Fruit fly (Drosophila melanogaster) whole organism, wandering third instar larva: ENCODE data around the gene CG31897.

Experiments
- Abd-B ChIP-seq: fragments of >200 bp; optimal IDR thresholded peaks from 2 replicates; lab custom pipeline; 2017; ENCODE audit warnings: missing biosample characterization, missing genetic modification characterization
- CG32264 ChIP-seq: fragments of 200-800 bp; sonication (Bioruptor generic); optimal IDR thresholded peaks from 2 replicates; lab custom pipeline; 2016; ENCODE audit warnings: missing biosample characterization, missing genetic modification characterization
- CG9705 ChIP-seq: fragments of 200-800 bp; sonication (Bioruptor generic); optimal IDR thresholded peaks from 2 replicates; lab custom pipeline; 2018; ENCODE audit warnings: missing biosample characterization, mild to moderate bottlenecking, missing genetic modification characterization
- CrebA ChIP-seq: fragments of 200-800 bp; sonication (Bioruptor generic); optimal IDR thresholded peaks from 2 replicates; lab custom pipeline; 2016; ENCODE audit warnings: missing biosample characterization, mild to moderate bottlenecking, missing genetic modification characterization, borderline replicate concordance
- Dfd ChIP-seq: fragments of >200 bp; optimal IDR thresholded peaks from 2 replicates; lab custom pipeline; 2017; ENCODE audit warnings: missing biosample characterization, missing genetic modification characterization
- Dif ChIP-seq: fragments of 200-275, 200-300 bp; sonication (Bioruptor generic); optimal IDR thresholded peaks from 2 replicates; lab custom pipeline; 2018; ENCODE audit warnings: missing biosample characterization, missing genetic modification characterization; ENCODE audit not compliant: partially characterized antibody
- GATAd ChIP-seq: sonication (Bioruptor generic); optimal IDR thresholded peaks from 2 replicates; lab custom pipeline; 2016; ENCODE audit warnings: missing biosample characterization, missing genetic modification characterization
- HLH106 ChIP-seq: fragments of 200-800 bp; optimal IDR thresholded peaks from 3 replicates; lab custom pipeline; 2019; ENCODE audit warnings: missing biosample characterization, mild to moderate bottlenecking, missing genetic modification characterization, moderate library complexity
- Hnf4 ChIP-seq: fragments of 200-800 bp; sonication (Bioruptor generic); optimal IDR thresholded peaks from 2 replicates; lab custom pipeline; 2016; ENCODE audit warnings: missing biosample characterization, mild to moderate bottlenecking, missing genetic modification characterization
- Hr78 ChIP-seq: fragments of >200 bp; optimal IDR thresholded peaks from 2 replicates; lab custom pipeline; 2017; ENCODE audit warnings: missing biosample characterization, missing genetic modification characterization
- Hr83 ChIP-seq: fragments of 200-300 bp; sonication (Bioruptor generic); optimal IDR thresholded peaks from 2 replicates; lab custom pipeline; 2016; ENCODE audit warnings: missing biosample characterization, mild to moderate bottlenecking, missing genetic modification characterization, moderate library complexity; ENCODE audit not compliant: poor library complexity, severe bottlenecking
- Jra ChIP-seq: sonication (Bioruptor generic); optimal IDR thresholded peaks from 2 replicates; lab custom pipeline; 2016; ENCODE audit warnings: missing biosample characterization, missing genetic modification characterization
- Mio ChIP-seq: sonication (Bioruptor generic); optimal IDR thresholded peaks from 2 replicates; lab custom pipeline; 2016; ENCODE audit warnings: missing biosample characterization, missing genetic modification characterization
- Myc ChIP-seq: fragments of >200 bp; optimal IDR thresholded peaks from 2 replicates; lab custom pipeline; 2017
- N ChIP-seq: fragments of >200 bp; optimal IDR thresholded peaks from 2 replicates; lab custom pipeline; 2018; ENCODE audit warnings: missing biosample characterization, missing external identifiers, missing genetic modification characterization
- OdsH ChIP-seq: fragments of 200-800 bp; sonication (Bioruptor generic); optimal IDR thresholded peaks from 2 replicates; lab custom pipeline; 2016; ENCODE audit warnings: missing biosample characterization, mild to moderate bottlenecking, missing genetic modification characterization
- Rel ChIP-seq, 2 experiments: fragments of 200-800 bp; sonication (Bioruptor generic) in 1 of 2; optimal IDR thresholded peaks; 2 replicates in 1 of 2; 3 replicates in 1 of 2; lab custom pipeline; 2016 to 2019; ENCODE audit warnings: mild to moderate bottlenecking in 2 of 2, missing biosample characterization in 2 of 2, missing genetic modification characterization in 2 of 2, moderate library complexity in 1 of 2
- Sp1 ChIP-seq: fragments of 200-800 bp; sonication (Bioruptor generic); optimal IDR thresholded peaks from 3 replicates; lab custom pipeline; 2019; ENCODE audit warnings: missing biosample characterization, mild to moderate bottlenecking, missing genetic modification characterization, moderate library complexity
- Vsx2 ChIP-seq: fragments of 200-300, 225-300 bp; sonication (Bioruptor generic); optimal IDR thresholded peaks from 2 replicates; lab custom pipeline; 2018; ENCODE audit warnings: missing biosample characterization, missing genetic modification characterization; ENCODE audit not compliant: partially characterized antibody
- br ChIP-seq: fragments of 200-800 bp; sonication (Bioruptor generic); optimal IDR thresholded peaks from 2 replicates; lab custom pipeline; 2016; ENCODE audit warnings: missing biosample characterization, missing genetic modification characterization
- brk ChIP-seq: fragments of 200-800 bp; sonication (Bioruptor generic); optimal IDR thresholded peaks from 2 replicates; lab custom pipeline; 2016; ENCODE audit warnings: missing biosample characterization, mild to moderate bottlenecking, missing genetic modification characterization
- dl ChIP-seq, 2 experiments: fragments of 175-275, 200-275 bp in 1 of 2; fragments of 200-275 bp in 1 of 2; sonication (Bioruptor generic); optimal IDR thresholded peaks; lab custom pipeline; 2018; ENCODE audit warnings: mild to moderate bottlenecking in 2 of 2, missing biosample characterization in 2 of 2, missing genetic modification characterization in 2 of 2, moderate library complexity in 2 of 2; ENCODE audit not compliant: partially characterized antibody in 2 of 2, insufficient read depth in 1 of 2
- dmrt93B ChIP-seq: fragments of 200-800 bp; sonication (Bioruptor generic); optimal IDR thresholded peaks from 2 replicates; lab custom pipeline; 2018; ENCODE audit warnings: missing biosample characterization, mild to moderate bottlenecking, missing genetic modification characterization
- dsf ChIP-seq: sonication (Bioruptor generic); optimal IDR thresholded peaks from 2 replicates; lab custom pipeline; 2016; ENCODE audit warnings: missing biosample characterization, missing genetic modification characterization, borderline replicate concordance
- ey ChIP-seq: fragments of 200-800 bp; sonication (Bioruptor generic); optimal IDR thresholded peaks from 2 replicates; lab custom pipeline; 2016; ENCODE audit warnings: missing biosample characterization, missing genetic modification characterization
- foxo ChIP-seq, 2 experiments: fragments of 200-800 bp; sonication (Bioruptor generic); optimal IDR thresholded peaks; 2 replicates in 1 of 2; 3 replicates in 1 of 2; lab custom pipeline; 2016 to 2017; ENCODE audit warnings: missing biosample characterization in 2 of 2, missing genetic modification characterization in 2 of 2
- fru ChIP-seq: fragments of 200-800 bp; sonication (Bioruptor generic); optimal IDR thresholded peaks from 3 replicates; lab custom pipeline; 2016; ENCODE audit warnings: missing biosample characterization, mild to moderate bottlenecking, missing genetic modification characterization
- h ChIP-seq: fragments of 200-800 bp; sonication (Bioruptor generic); optimal IDR thresholded peaks from 3 replicates; lab custom pipeline; 2016; ENCODE audit warnings: missing biosample characterization, mild to moderate bottlenecking, missing genetic modification characterization
- jim ChIP-seq: fragments of 175-275, 200-325 bp; sonication (Bioruptor generic); optimal IDR thresholded peaks from 2 replicates; lab custom pipeline; 2016; ENCODE audit warnings: missing biosample characterization, mild to moderate bottlenecking, missing genetic modification characterization
- lola ChIP-seq: fragments of >200 bp; optimal IDR thresholded peaks from 2 replicates; lab custom pipeline; 2017; ENCODE audit warnings: missing biosample characterization, missing genetic modification characterization
- pan ChIP-seq: fragments of >200 bp; optimal IDR thresholded peaks from 2 replicates; lab custom pipeline; 2017
- psq ChIP-seq: fragments of 200-800 bp; sonication (Bioruptor generic); optimal IDR thresholded peaks from 3 replicates; lab custom pipeline; 2017; ENCODE audit warnings: missing biosample characterization, mild to moderate bottlenecking, missing genetic modification characterization, moderate library complexity
- rgr ChIP-seq: fragments of 200-800 bp; sonication (Bioruptor generic); optimal IDR thresholded peaks from 3 replicates; lab custom pipeline; 2016; ENCODE audit warnings: missing biosample characterization, mild to moderate bottlenecking, missing genetic modification characterization
- sage ChIP-seq: fragments of 200-800 bp; sonication (Bioruptor generic); optimal IDR thresholded peaks from 2 replicates; lab custom pipeline; 2016; ENCODE audit warnings: missing biosample characterization, mild to moderate bottlenecking, missing genetic modification characterization
- sv ChIP-seq: fragments of 200-800 bp; sonication (Bioruptor generic); optimal IDR thresholded peaks from 3 replicates; lab custom pipeline; 2016; ENCODE audit warnings: missing biosample characterization, missing genetic modification characterization
- tai ChIP-seq: sonication (Bioruptor generic); optimal IDR thresholded peaks from 2 replicates; lab custom pipeline; 2016; ENCODE audit warnings: missing biosample characterization, missing genetic modification characterization
- usp ChIP-seq: fragments of >200 bp; optimal IDR thresholded peaks from 2 replicates; lab custom pipeline; 2017; ENCODE audit warnings: missing biosample characterization, missing genetic modification characterization
- woc ChIP-seq: sonication (Bioruptor generic); optimal IDR thresholded peaks from 2 replicates; lab custom pipeline; 2016; ENCODE audit warnings: missing biosample characterization, mild to moderate bottlenecking, missing genetic modification characterization

Gene CG31897

dm6 chr2L:8411530-8411929, 30.7 kb upstream of the CG31897 start, which contains the start of gene Naglu:
TSS of gene Naglu (minus strand) at chr2L:8411868.
- TF ChIP-seq Myc (lab: Kevin White, UChicago) (no peak), GATAd (GFP tag; lab: Kevin White, UChicago) (no peak), woc (no peak), OdsH (GFP tag; lab: Kevin White, UChicago) (no peak), Abd-B (GFP tag; lab: Kevin White, UChicago) (no peak), ey (GFP tag; lab: Kevin White, UChicago) (peak; percentile 24), brk (GFP tag; lab: Kevin White, UChicago) (no peak), fru (GFP tag; lab: Kevin White, UChicago) (peak; percentile 31), rgr (GFP tag; lab: Kevin White, UChicago) (no peak), HLH106 (tag; lab: Kevin White, UChicago) (no peak), Dif (GFP tag; lab: Kevin White, UChicago) (peak; percentile 81), CG9705 (GFP tag; lab: Kevin White, UChicago) (no peak), Rel (GFP tag; optimal IDR thresholded peaks at IDR 0.05; lab: Kevin White, UChicago) (no peak), Rel (tag; optimal IDR thresholded peaks at IDR 0.05; lab: Kevin White, UChicago) (no peak), sage (no peak), Mio (GFP tag; lab: Kevin White, UChicago) (no peak), CG32264 (GFP tag; lab: Kevin White, UChicago) (no peak), lola (GFP tag; lab: Kevin White, UChicago) (no peak), jim (GFP tag; lab: Kevin White, UChicago) (no peak), Hnf4 (GFP tag; lab: Kevin White, UChicago) (no peak), br (GFP tag; lab: Kevin White, UChicago) (no peak), CrebA (no peak), dsf (GFP tag; lab: Kevin White, UChicago) (no peak), psq (no peak), Vsx2 (GFP tag; lab: Kevin White, UChicago) (peak; percentile 65), Sp1 (GFP tag; lab: Kevin White, UChicago) (peak; percentile 36), Hr78 (GFP tag; lab: Kevin White, UChicago) (no peak), tai (GFP tag; lab: Kevin White, UChicago) (no peak), pan (lab: Kevin White, UChicago) (no peak), usp (GFP tag; lab: Kevin White, UChicago) (no peak), N (no peak), dmrt93B (GFP tag; lab: Kevin White, UChicago) (no peak), Dfd (GFP tag; lab: Kevin White, UChicago) (no peak), Jra (no peak), foxo (GFP tag; optimal IDR thresholded peaks at IDR 0.05; lab: Kevin White, UChicago) (no peak), sv (GFP tag; lab: Kevin White, UChicago) (no peak), h (no peak), dl (GFP tag; optimal IDR thresholded peaks at IDR 0.05; lab: Kevin White, UChicago; ENCODE audit: insufficient read depth in 1 of 2, partially characterized antibody in 2 of 2) (peak in 1 of 2 experiments; percentile 61), Hr83 (GFP tag; lab: Kevin White, UChicago) (peak; percentile 64)

dm6 chr2L:8414887-8415883, 27.1 kb upstream of the CG31897 start, which contains the start of the genes CG13398 and Akap200:
TSS of gene CG13398 (minus strand) at chr2L:8415256.
TSS of gene Akap200 (plus strand) at chr2L:8415690.
- peak; percentile 76 for TF ChIP-seq woc
- no peak for TF ChIP-seq Hr78 (GFP tag; lab: Kevin White, UChicago)
- no peak for TF ChIP-seq ey (GFP tag; lab: Kevin White, UChicago)
- TF ChIP-seq dmrt93B (GFP tag; lab: Kevin White, UChicago): no peak
- TF ChIP-seq psq: no peak
- TF ChIP-seq dsf (GFP tag; lab: Kevin White, UChicago): no peak
- TF ChIP-seq pan (lab: Kevin White, UChicago): no peak
- TF ChIP-seq HLH106 (tag; lab: Kevin White, UChicago): peak; percentile 49
- TF ChIP-seq CG32264 (GFP tag; lab: Kevin White, UChicago): no peak
- TF ChIP-seq OdsH (GFP tag; lab: Kevin White, UChicago): no peak
- TF ChIP-seq Rel (GFP tag; optimal IDR thresholded peaks at IDR 0.05; lab: Kevin White, UChicago): no peak
- TF ChIP-seq Rel (tag; optimal IDR thresholded peaks at IDR 0.05; lab: Kevin White, UChicago): peak; percentile 29
- TF ChIP-seq CrebA: no peak
- no peak for TF ChIP-seq N
- no peak for TF ChIP-seq usp (GFP tag; lab: Kevin White, UChicago)
- TF ChIP-seq Vsx2 (GFP tag; lab: Kevin White, UChicago): peak; percentile 38
- TF ChIP-seq Hnf4 (GFP tag; lab: Kevin White, UChicago): peak; percentile 15
- no peak for TF ChIP-seq Mio (GFP tag; lab: Kevin White, UChicago)
- TF ChIP-seq Dif (GFP tag; lab: Kevin White, UChicago): peak; percentile 54
- TF ChIP-seq br (GFP tag; lab: Kevin White, UChicago): no peak
- no peak for TF ChIP-seq jim (GFP tag; lab: Kevin White, UChicago)
- TF ChIP-seq CG9705 (GFP tag; lab: Kevin White, UChicago): no peak
- peak; percentile 37 for TF ChIP-seq Sp1 (GFP tag; lab: Kevin White, UChicago)
- no peak for TF ChIP-seq brk (GFP tag; lab: Kevin White, UChicago)
- no peak for TF ChIP-seq GATAd (GFP tag; lab: Kevin White, UChicago)
- no peak for TF ChIP-seq Hr83 (GFP tag; lab: Kevin White, UChicago)
- no peak for TF ChIP-seq sage
- TF ChIP-seq h: peak; percentile 13
- no peak for TF ChIP-seq Dfd (GFP tag; lab: Kevin White, UChicago)
- TF ChIP-seq Jra: peak; percentile 33
- peak; percentile 6 for TF ChIP-seq rgr (GFP tag; lab: Kevin White, UChicago)
- TF ChIP-seq dl (GFP tag; optimal IDR thresholded peaks at IDR 0.05; lab: Kevin White, UChicago; ENCODE audit: insufficient read depth in 1 of 2, partially characterized antibody in 2 of 2): no peak
- TF ChIP-seq tai (GFP tag; lab: Kevin White, UChicago): no peak
- TF ChIP-seq fru (GFP tag; lab: Kevin White, UChicago): peak; percentile 33
- TF ChIP-seq foxo (GFP tag; optimal IDR thresholded peaks at IDR 0.05; lab: Kevin White, UChicago): peak in 1 of 2 experiments; percentile 18
- TF ChIP-seq Myc (lab: Kevin White, UChicago): peak; percentile 52
- no peak for TF ChIP-seq sv (GFP tag; lab: Kevin White, UChicago)
